Fruit fly (Drosophila melanogaster) whole organism, embryonic: Measurements from ENCODE around the gene bor.
A peak's percentile ranks its signal among the peaks of the same experiment; 100 is the strongest.

Source experiments
- Adf1 ChIP-seq: fragments of 200-800 bp; sonication (Bioruptor generic); IDR thresholded peaks from 2 replicates; pipeline ENCODE4 v1.3.6; 2022; ENCODE audit warnings: missing biosample characterization, missing genetic modification characterization
- Asciz ChIP-seq: fragments of 200-800 bp; sonication (Bioruptor generic); optimal IDR thresholded peaks from 2 replicates; lab custom pipeline; 2017; ENCODE audit warnings: missing biosample characterization, mild to moderate bottlenecking, missing genetic modification characterization, missing genetic modification reagents
- Atf-2 ChIP-seq: fragments of 200-800 bp; sonication (Bioruptor generic); optimal IDR thresholded peaks from 2 replicates; lab custom pipeline; 2016; ENCODE audit warnings: missing biosample characterization, missing genetic modification characterization
- Atf3 ChIP-seq: fragments of 200-800 bp; sonication (Bioruptor generic); optimal IDR thresholded peaks from 3 replicates; lab custom pipeline; 2016; ENCODE audit warnings: missing biosample characterization, missing genetic modification characterization
- Bdp1 ChIP-seq: fragments of 200-800 bp; sonication (Bioruptor generic); optimal IDR thresholded peaks from 3 replicates; lab custom pipeline; 2016; ENCODE audit warnings: missing biosample characterization, missing genetic modification characterization
- Bgb ChIP-seq: fragments of 200-800 bp; sonication (Bioruptor generic); IDR thresholded peaks from 2 replicates; pipeline ENCODE4 v1.3.6; 2022; ENCODE audit warnings: missing biosample characterization, missing genetic modification characterization; ENCODE audit not compliant: partially characterized antibody
- C15 ChIP-seq: fragments of 200-800 bp; sonication (Bioruptor generic); IDR thresholded peaks from 3 replicates; pipeline ENCODE4 v1.3.6; 2022; ENCODE audit warnings: missing biosample characterization, missing genetic modification characterization
- CG11696 ChIP-seq: fragments of 200-800 bp; sonication (Bioruptor generic); IDR thresholded peaks from 2 replicates; pipeline ENCODE4 v1.3.6; 2022; ENCODE audit warnings: missing biosample characterization, missing genetic modification characterization
- CG14014 ChIP-seq: fragments of 200-800 bp; sonication (Bioruptor generic); IDR thresholded peaks from 2 replicates; pipeline ENCODE4 v1.3.6; 2022; ENCODE audit warnings: missing biosample characterization, missing genetic modification characterization
- CG15269 ChIP-seq: fragments of 200-800 bp; sonication (Bioruptor generic); optimal IDR thresholded peaks from 2 replicates; lab custom pipeline; 2018; ENCODE audit warnings: missing biosample characterization, mild to moderate bottlenecking, missing genetic modification characterization, moderate library complexity
- CG15696 ChIP-seq: fragments of 200-800 bp; sonication (Bioruptor generic); optimal IDR thresholded peaks from 2 replicates; lab custom pipeline; 2019; ENCODE audit warnings: missing biosample characterization, mild to moderate bottlenecking, missing genetic modification characterization, moderate library complexity
- CG17829 ChIP-seq: fragments of 200-800 bp; optimal IDR thresholded peaks from 2 replicates; lab custom pipeline; 2019; ENCODE audit warnings: missing biosample characterization, mild to moderate bottlenecking, missing genetic modification characterization, moderate library complexity
- CG18764 ChIP-seq: fragments of 200-800 bp; sonication (Bioruptor generic); optimal IDR thresholded peaks from 3 replicates; lab custom pipeline; 2016; ENCODE audit warnings: missing biosample characterization, missing genetic modification characterization
- CG2116 ChIP-seq: fragments of 200-800 bp; sonication (Bioruptor generic); optimal IDR thresholded peaks from 3 replicates; lab custom pipeline; 2018; ENCODE audit warnings: missing biosample characterization, mild to moderate bottlenecking, missing genetic modification characterization
- CG3065 ChIP-seq: fragments of 200-800 bp; sonication (Bioruptor generic); optimal IDR thresholded peaks from 2 replicates; lab custom pipeline; 2016; ENCODE audit warnings: missing biosample characterization, missing genetic modification characterization
- CG31224 ChIP-seq: fragments of 200-800 bp; sonication (Bioruptor generic); IDR thresholded peaks from 2 replicates; pipeline ENCODE4 v1.3.6; 2022; ENCODE audit warnings: missing biosample characterization, missing genetic modification characterization
- CG32767 ChIP-seq: fragments of 200-800 bp; sonication (Bioruptor generic); IDR thresholded peaks from 2 replicates; pipeline ENCODE4 v1.3.6; 2022; ENCODE audit warnings: missing biosample characterization, missing genetic modification characterization
- CG32772 ChIP-seq: fragments of 200-800 bp; sonication (Bioruptor generic); IDR thresholded peaks from 2 replicates; pipeline ENCODE4 v1.3.6; 2022; ENCODE audit warnings: missing biosample characterization, missing genetic modification characterization
- CG3726 ChIP-seq: fragments of 200-800 bp; sonication (Bioruptor generic); IDR thresholded peaks from 3 replicates; pipeline ENCODE4, ENCODE4 v1.3.6; 2022; ENCODE audit warnings: missing biosample characterization, missing genetic modification characterization
- CG8478 ChIP-seq: fragments of >200 bp; optimal IDR thresholded peaks from 2 replicates; lab custom pipeline; 2018
- CkIIα-i1 ChIP-seq: fragments of 200-800 bp; sonication (Bioruptor generic); IDR thresholded peaks from 2 replicates; pipeline ENCODE4 v1.3.6; 2022; ENCODE audit warnings: missing biosample characterization, missing genetic modification characterization
- Dek ChIP-seq: fragments of 200-800 bp; sonication (Bioruptor generic); optimal IDR thresholded peaks from 3 replicates; lab custom pipeline; 2019; ENCODE audit warnings: missing biosample characterization, mild to moderate bottlenecking, missing genetic modification characterization, moderate library complexity
- Dip3 ChIP-seq: fragments of 200-800 bp; sonication (Bioruptor generic); optimal IDR thresholded peaks from 3 replicates; lab custom pipeline; 2016; ENCODE audit warnings: missing biosample characterization, missing genetic modification characterization
- Hr51 ChIP-seq, 2 experiments: fragments of 200-800 bp; sonication (Bioruptor generic); optimal IDR thresholded peaks; 2 replicates in 1 of 2; 3 replicates in 1 of 2; lab custom pipeline; 2016 to 2018; ENCODE audit warnings: missing biosample characterization in 2 of 2, missing genetic modification characterization in 2 of 2, mild to moderate bottlenecking in 1 of 2, moderate library complexity in 1 of 2
- Lhr ChIP-seq: fragments of 200-800 bp; sonication (Bioruptor generic); optimal IDR thresholded peaks from 3 replicates; lab custom pipeline; 2017; ENCODE audit warnings: mild to moderate bottlenecking, missing biosample characterization, missing genetic modification reagents, missing genetic modification characterization
- Six4 ChIP-seq: fragments of 200-800 bp; sonication (Bioruptor generic); optimal IDR thresholded peaks from 2 replicates; lab custom pipeline; 2016; ENCODE audit warnings: missing biosample characterization, missing genetic modification characterization
- Taf1 ChIP-seq: fragments of 200-800 bp; sonication (Bioruptor generic); IDR thresholded peaks from 2 replicates; pipeline ENCODE4 v1.3.6; 2022; ENCODE audit warnings: missing biosample characterization, missing genetic modification characterization
- Tbp ChIP-seq: fragments of >200 bp; optimal IDR thresholded peaks from 2 replicates; lab custom pipeline; 2018; ENCODE audit warnings: missing biosample characterization, missing genetic modification characterization
- ase ChIP-seq: fragments of 200-800 bp; sonication (Bioruptor generic); IDR thresholded peaks from 3 replicates; pipeline ENCODE4 v1.3.6; 2022; ENCODE audit warnings: missing biosample characterization, missing genetic modification characterization
- chm ChIP-seq: fragments of 200-800 bp; sonication (Bioruptor generic); IDR thresholded peaks from 2 replicates; pipeline ENCODE4 v1.3.6; 2022; ENCODE audit warnings: missing biosample characterization, missing genetic modification characterization
- croc ChIP-seq: fragments of 200-800 bp; sonication (Bioruptor generic); conservative IDR thresholded peaks from 3 replicates; pipeline ENCODE4 v1.3.6; 2022; ENCODE audit warnings: missing biosample characterization, missing genetic modification characterization
- dmrt11E ChIP-seq: fragments of 200-800 bp; sonication (Bioruptor generic); optimal IDR thresholded peaks from 3 replicates; lab custom pipeline; 2018; ENCODE audit warnings: missing biosample characterization, mild to moderate bottlenecking, missing genetic modification characterization, moderate library complexity
- eyg ChIP-seq: fragments of 200-800 bp; sonication (Bioruptor generic); optimal IDR thresholded peaks from 3 replicates; lab custom pipeline; 2016; ENCODE audit warnings: missing biosample characterization, missing genetic modification characterization
- fd102C ChIP-seq: fragments of 200-800 bp; sonication (Bioruptor generic); optimal IDR thresholded peaks from 2 replicates; lab custom pipeline; 2018; ENCODE audit warnings: missing biosample characterization, mild to moderate bottlenecking, missing genetic modification characterization, moderate library complexity
- fd64A ChIP-seq: fragments of 200-800 bp; sonication (Bioruptor generic); optimal IDR thresholded peaks from 3 replicates; lab custom pipeline; 2018; ENCODE audit warnings: missing biosample characterization, mild to moderate bottlenecking, missing genetic modification characterization
- gcm2 ChIP-seq: fragments of 200-800 bp; sonication (Bioruptor generic); optimal IDR thresholded peaks from 2 replicates; lab custom pipeline; 2016; ENCODE audit warnings: missing biosample characterization, missing genetic modification characterization
- gsb ChIP-seq: fragments of 200-800 bp; sonication (Bioruptor generic); IDR thresholded peaks from 2 replicates; pipeline ENCODE4 v1.3.6; 2022; ENCODE audit warnings: missing biosample characterization, missing genetic modification characterization
- h ChIP-seq: fragments of >200 bp; optimal IDR thresholded peaks from 2 replicates; lab custom pipeline; 2017
- hb ChIP-seq: fragments of 200-800 bp; sonication (Bioruptor generic); IDR thresholded peaks from 3 replicates; pipeline ENCODE4 v1.3.6; 2022; ENCODE audit warnings: missing biosample characterization, missing genetic modification characterization; ENCODE audit not compliant: partially characterized antibody
- hkb ChIP-seq, 2 experiments: fragments of 200-800 bp in 1 of 2; fragments of >200 bp in 1 of 2; sonication (Bioruptor generic) in 1 of 2; IDR thresholded peaks in 1 of 2; optimal IDR thresholded peaks in 1 of 2; 2 replicates each; pipeline versions ENCODE4 v1.3.6 to Lab custom; 2017 to 2022; ENCODE audit warnings: missing biosample characterization in 1 of 2, missing genetic modification characterization in 1 of 2
- kay ChIP-seq: fragments of 200-800 bp; sonication (Bioruptor generic); optimal IDR thresholded peaks from 2 replicates; lab custom pipeline; 2016; ENCODE audit warnings: missing biosample characterization, missing genetic modification characterization
- nau ChIP-seq: fragments of 200-800 bp; sonication (Bioruptor generic); optimal IDR thresholded peaks from 3 replicates; lab custom pipeline; 2017; ENCODE audit warnings: missing biosample characterization, mild to moderate bottlenecking, missing genetic modification characterization, missing genetic modification reagents
- nmo ChIP-seq: fragments of 200-800 bp; sonication (Bioruptor generic); optimal IDR thresholded peaks from 2 replicates; lab custom pipeline; 2018; ENCODE audit warnings: missing biosample characterization, mild to moderate bottlenecking, missing genetic modification characterization, moderate library complexity
- pum ChIP-seq: fragments of 200-800 bp; sonication (Bioruptor generic); optimal IDR thresholded peaks from 2 replicates; lab custom pipeline; 2016; ENCODE audit warnings: missing biosample characterization, missing genetic modification characterization
- rib ChIP-seq: fragments of 200-800 bp; sonication (Bioruptor generic); IDR thresholded peaks from 2 replicates; pipeline ENCODE4 v1.3.6; 2022; ENCODE audit warnings: missing biosample characterization, missing genetic modification characterization
- row ChIP-seq: fragments of 200-800 bp; sonication (Bioruptor generic); IDR thresholded peaks from 3 replicates; pipeline ENCODE4 v1.3.6; 2022; ENCODE audit warnings: missing biosample characterization, missing genetic modification characterization
- sc ChIP-seq, 3 experiments: fragments of >200 bp in 2 of 3; fragments of 200-800 bp in 1 of 3; sonication (Bioruptor generic) in 1 of 3; optimal IDR thresholded peaks; 2 replicates in 2 of 3; 3 replicates in 1 of 3; lab custom pipeline; 2017; ENCODE audit warnings: mild to moderate bottlenecking in 1 of 3, missing biosample characterization in 1 of 3, missing genetic modification characterization in 1 of 3, missing genetic modification reagents in 1 of 3
- ssp ChIP-seq: fragments of 200-800 bp; sonication (Bioruptor generic); IDR thresholded peaks from 2 replicates; pipeline ENCODE4 v1.3.6; 2022; ENCODE audit warnings: missing biosample characterization, missing genetic modification characterization
- tin ChIP-seq: fragments of 200-800 bp; sonication (Bioruptor generic); optimal IDR thresholded peaks from 3 replicates; lab custom pipeline; 2016; ENCODE audit warnings: missing biosample characterization, missing genetic modification characterization

The bor gene

DNA sequence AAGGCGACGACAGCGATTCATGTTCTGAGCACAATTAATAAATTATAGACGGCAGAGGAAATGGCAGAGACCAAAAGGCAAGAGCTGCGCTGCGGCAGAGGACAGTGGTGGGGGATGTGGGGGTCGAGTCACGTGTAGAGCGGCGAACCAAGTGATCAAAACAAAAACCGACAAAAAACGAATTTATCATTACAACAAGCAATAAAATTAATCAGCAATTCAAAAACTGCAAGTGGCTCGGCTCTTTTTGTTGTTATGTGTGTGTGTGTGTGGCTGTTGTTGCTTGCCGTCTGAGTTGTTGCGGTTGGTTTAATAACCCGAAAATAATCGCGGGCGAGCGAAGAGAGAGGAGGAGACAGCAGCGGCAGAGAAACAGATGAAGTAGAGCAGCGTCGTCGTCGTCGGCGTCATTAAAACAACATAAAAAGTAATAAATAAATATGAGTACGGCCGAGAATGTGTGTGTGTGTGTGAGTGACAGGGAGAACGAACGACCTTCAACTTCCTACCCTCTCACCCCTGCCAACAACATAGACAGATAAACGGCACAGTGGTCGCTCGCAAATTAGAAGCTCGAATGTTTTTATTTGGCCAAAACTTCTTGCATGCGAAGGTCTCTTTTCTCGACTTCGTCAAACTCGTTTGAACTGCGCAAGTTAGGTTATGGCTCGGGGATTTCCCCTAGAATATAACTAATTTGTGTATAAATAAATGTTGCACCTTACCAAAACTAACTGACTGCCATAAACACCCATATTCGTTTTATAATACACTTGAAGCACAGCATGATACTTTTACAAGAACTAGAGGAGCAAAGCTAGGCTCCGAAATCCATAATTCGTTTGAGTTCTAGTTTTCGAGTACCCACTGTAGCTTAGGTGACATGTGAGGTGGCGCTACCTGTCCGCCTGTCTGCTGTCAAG is 32.3 kb downstream of the bor start (continued):
- TF ChIP-seq hkb (optimal IDR thresholded peaks at IDR 0.05; lab: Kevin White, UChicago) (no peak), hkb (GFP tag; IDR thresholded peaks at IDR 0.05; lab: Robert Waterston, UW) (no peak), pum (GFP tag; lab: Kevin White, UChicago) (peak; percentile 73), Lhr (GFP tag; lab: Kevin White, UChicago) (peak; percentile 40), Asciz (GFP tag; lab: Kevin White, UChicago) (peak; percentile 69), C15 (GFP tag; lab: Robert Waterston, UW) (no peak), Atf3 (GFP tag; lab: Kevin White, UChicago) (peak; percentile 70), CG11696 (GFP tag; lab: Robert Waterston, UW) (no peak), Bdp1 (peak; percentile 50), Dip3 (GFP tag; lab: Kevin White, UChicago) (peak; percentile 68), nau (GFP tag; lab: Kevin White, UChicago) (peak; percentile 69), CkIIα-i1 (no peak), CG14014 (GFP tag; lab: Robert Waterston, UW) (no peak), CG15696 (tag; lab: Kevin White, UChicago) (peak; percentile 50), eyg (GFP tag; lab: Kevin White, UChicago) (peak; percentile 64), croc (GFP tag; lab: Robert Waterston, UW) (peak; percentile 67), chm (GFP tag; lab: Robert Waterston, UW) (no peak), CG18764 (GFP tag; lab: Kevin White, UChicago) (peak; percentile 40), ssp (GFP tag; lab: Robert Waterston, UW) (no peak), rib (GFP tag; lab: Robert Waterston, UW) (no peak), sc (optimal IDR thresholded peaks at IDR 0.05; lab: Kevin White, UChicago) (no peak), sc (GFP tag; optimal IDR thresholded peaks at IDR 0.05; lab: Kevin White, UChicago) (peak; percentile 75), kay (GFP tag; lab: Kevin White, UChicago) (peak; percentile 23), gcm2 (GFP tag; lab: Kevin White, UChicago) (peak; percentile 64), tin (GFP tag; lab: Kevin White, UChicago) (peak; percentile 66), hb (GFP tag; lab: Robert Waterston, UW) (no peak), CG2116 (peak; percentile 28), dmrt11E (tag; lab: Kevin White, UChicago) (peak; percentile 75), row (GFP tag; lab: Robert Waterston, UW) (no peak), Taf1 (GFP tag; lab: Robert Waterston, UW) (no peak), CG17829 (tag; lab: Kevin White, UChicago) (peak; percentile 73), Adf1 (GFP tag; lab: Robert Waterston, UW) (no peak), Dek (peak; percentile 57), Tbp (GFP tag; lab: Kevin White, UChicago) (no peak), CG8478 (lab: Kevin White, UChicago) (no peak), CG32772 (no peak), Hr51 (GFP tag; optimal IDR thresholded peaks at IDR 0.05; lab: Kevin White, UChicago) (peak; percentile 47 to 77), gsb (GFP tag; lab: Robert Waterston, UW) (no peak), fd102C (GFP tag; lab: Kevin White, UChicago) (no peak), Atf-2 (peak; percentile 74), CG32767 (GFP tag; lab: Robert Waterston, UW) (no peak), CG15269 (tag; lab: Kevin White, UChicago) (peak; percentile 81), Six4 (GFP tag; lab: Kevin White, UChicago) (peak; percentile 53), h (lab: Kevin White, UChicago) (no peak), Bgb (no peak), CG31224 (no peak), ase (no peak), fd64A (GFP tag; lab: Kevin White, UChicago) (peak; percentile 3), nmo (GFP tag; lab: Kevin White, UChicago) (peak; percentile 85), CG3726 (GFP tag; lab: Robert Waterston, UW) (no peak), CG3065 (no peak)
